Fruit fly (Drosophila melanogaster) whole organism, embryonic: ENCODE results near the gene BthD.
A peak's percentile ranks its signal among the peaks of the same experiment; 100 is the strongest.

Source experiments
- Ada2b ChIP-seq: fragments of 200-800 bp; sonication (Bioruptor generic); IDR thresholded peaks from 2 replicates; pipeline ENCODE4 v1.3.6; 2022; ENCODE audit warnings: missing biosample characterization, missing genetic modification characterization
- Aef1 ChIP-seq: fragments of 200-800 bp; sonication (Bioruptor generic); IDR thresholded peaks from 3 replicates; pipeline ENCODE4 v1.3.6; 2022; ENCODE audit warnings: missing biosample characterization, missing genetic modification characterization
- Atf-2 ChIP-seq: fragments of 200-800 bp; sonication (Bioruptor generic); optimal IDR thresholded peaks from 2 replicates; lab custom pipeline; 2016; ENCODE audit warnings: missing biosample characterization, missing genetic modification characterization
- BEAF-32 ChIP-seq: fragments of 200-800 bp; sonication (Bioruptor generic); optimal IDR thresholded peaks from 3 replicates; lab custom pipeline; 2017; ENCODE audit warnings: missing biosample characterization, missing genetic modification characterization, mild to moderate bottlenecking, moderate library complexity, missing genetic modification reagents
- Blimp-1 ChIP-seq: fragments of 200-800 bp; sonication (Bioruptor generic); optimal IDR thresholded peaks from 3 replicates; lab custom pipeline; 2018; ENCODE audit warnings: missing biosample characterization, missing genetic modification characterization, mild to moderate bottlenecking, moderate library complexity, missing genetic modification reagents
- CG10462 ChIP-seq: fragments of 200-800 bp; sonication (Bioruptor generic); optimal IDR thresholded peaks from 2 replicates; lab custom pipeline; 2016; ENCODE audit warnings: missing biosample characterization, missing genetic modification characterization
- CG10543 ChIP-seq: fragments of 200-800 bp; sonication (Bioruptor generic); optimal IDR thresholded peaks from 3 replicates; lab custom pipeline; 2017; ENCODE audit warnings: missing biosample characterization, mild to moderate bottlenecking, missing genetic modification characterization, moderate library complexity
- CG10565 ChIP-seq: fragments of 200-800 bp; sonication (Bioruptor generic); optimal IDR thresholded peaks from 3 replicates; lab custom pipeline; 2016; ENCODE audit warnings: missing biosample characterization, mild to moderate bottlenecking, missing genetic modification characterization
- CG13296 ChIP-seq: fragments of 200-800 bp; sonication (Bioruptor generic); optimal IDR thresholded peaks from 3 replicates; lab custom pipeline; 2018; ENCODE audit warnings: missing biosample characterization, mild to moderate bottlenecking, missing genetic modification characterization
- CG14014 ChIP-seq: fragments of 200-800 bp; sonication (Bioruptor generic); IDR thresholded peaks from 2 replicates; pipeline ENCODE4 v1.3.6; 2022; ENCODE audit warnings: missing biosample characterization, missing genetic modification characterization
- CG1602 ChIP-seq: fragments of 200-800 bp; sonication (Bioruptor generic); optimal IDR thresholded peaks from 3 replicates; lab custom pipeline; 2016; ENCODE audit warnings: missing biosample characterization, missing genetic modification characterization
- CG16815 ChIP-seq: fragments of 200-800 bp; sonication (Bioruptor generic); optimal IDR thresholded peaks from 3 replicates; lab custom pipeline; 2017; ENCODE audit warnings: missing biosample characterization, mild to moderate bottlenecking, missing genetic modification characterization
- CG17361 ChIP-seq: fragments of 200-800 bp; sonication (Bioruptor generic); IDR thresholded peaks from 3 replicates; pipeline ENCODE4 v1.3.6; 2022; ENCODE audit warnings: missing biosample characterization, missing genetic modification characterization
- CG2712 ChIP-seq: fragments of 200-800 bp; optimal IDR thresholded peaks from 3 replicates; lab custom pipeline; 2019; ENCODE audit warnings: missing biosample characterization, mild to moderate bottlenecking, missing genetic modification characterization, moderate library complexity
- CG32532 ChIP-seq: fragments of 200-800 bp; sonication (Bioruptor generic); IDR thresholded peaks from 2 replicates; pipeline ENCODE4 v1.3.6; 2022; ENCODE audit warnings: missing biosample characterization, missing genetic modification characterization
- CG32767 ChIP-seq: fragments of 200-800 bp; sonication (Bioruptor generic); IDR thresholded peaks from 2 replicates; pipeline ENCODE4 v1.3.6; 2022; ENCODE audit warnings: missing biosample characterization, missing genetic modification characterization
- CG3726 ChIP-seq: fragments of 200-800 bp; sonication (Bioruptor generic); IDR thresholded peaks from 3 replicates; pipeline ENCODE4, ENCODE4 v1.3.6; 2022; ENCODE audit warnings: missing biosample characterization, missing genetic modification characterization
- CG7372 ChIP-seq: fragments of 200-800 bp; sonication (Bioruptor generic); IDR thresholded peaks from 2 replicates; pipeline ENCODE4 v1.3.6; 2022; ENCODE audit warnings: missing biosample characterization, missing genetic modification characterization
- CG7963 ChIP-seq: fragments of 200-800 bp; sonication (Bioruptor generic); IDR thresholded peaks from 3 replicates; pipeline ENCODE4 v1.3.6; 2022; ENCODE audit warnings: missing biosample characterization, missing genetic modification characterization; ENCODE audit not compliant: partially characterized antibody
- D19B ChIP-seq: fragments of 200-800 bp; sonication (Bioruptor generic); optimal IDR thresholded peaks from 2 replicates; lab custom pipeline; 2017; ENCODE audit warnings: missing biosample characterization, mild to moderate bottlenecking, missing genetic modification characterization
- Deaf1 ChIP-seq: fragments of 200-800 bp; optimal IDR thresholded peaks from 3 replicates; lab custom pipeline; 2019; ENCODE audit warnings: missing biosample characterization, mild to moderate bottlenecking, missing genetic modification characterization, moderate library complexity
- GATAe ChIP-seq: fragments of 200-800 bp; sonication (Bioruptor generic); conservative IDR thresholded peaks from 2 replicates; pipeline ENCODE4 v1.3.6; 2022; ENCODE audit warnings: missing biosample characterization, missing genetic modification characterization
- Gsc ChIP-seq: fragments of 200-800 bp; sonication (Bioruptor generic); IDR thresholded peaks from 2 replicates; pipeline ENCODE4 v1.3.6; 2022; ENCODE audit warnings: missing biosample characterization, missing genetic modification characterization
- HmgZ ChIP-seq: fragments of 200-800 bp; sonication (Bioruptor generic); optimal IDR thresholded peaks from 2 replicates; lab custom pipeline; 2018; ENCODE audit warnings: missing biosample characterization, mild to moderate bottlenecking, missing genetic modification characterization
- MESR4 ChIP-seq: fragments of 200-800 bp; sonication (Bioruptor generic); optimal IDR thresholded peaks from 2 replicates; lab custom pipeline; 2018; ENCODE audit warnings: missing biosample characterization, mild to moderate bottlenecking, missing genetic modification characterization, moderate library complexity
- Mad ChIP-seq: fragments of 200-800 bp; sonication (Bioruptor generic); optimal IDR thresholded peaks from 2 replicates; lab custom pipeline; 2016; ENCODE audit warnings: missing biosample characterization, missing genetic modification characterization
- NFAT ChIP-seq: fragments of 200-800 bp; sonication (Bioruptor generic); IDR thresholded peaks from 2 replicates; pipeline ENCODE4 v1.3.6; 2022; ENCODE audit warnings: missing biosample characterization, missing genetic modification characterization
- Opbp ChIP-seq: fragments of 200-800 bp; sonication (Bioruptor generic); IDR thresholded peaks from 3 replicates; pipeline ENCODE4 v1.3.6; 2022; ENCODE audit warnings: missing biosample characterization, missing genetic modification characterization; ENCODE audit not compliant: partially characterized antibody
- Pdp1 ChIP-seq, 2 experiments: fragments of 200-800 bp; sonication (Bioruptor generic); optimal IDR thresholded peaks; 3 replicates each; lab custom pipeline; 2016; ENCODE audit warnings: missing biosample characterization in 2 of 2, missing genetic modification characterization in 2 of 2, mild to moderate bottlenecking in 1 of 2, moderate library complexity in 1 of 2
- Sox102F ChIP-seq: fragments of 200-800 bp; sonication (Bioruptor generic); optimal IDR thresholded peaks from 2 replicates; lab custom pipeline; 2018; ENCODE audit warnings: missing biosample characterization, mild to moderate bottlenecking, missing genetic modification characterization, moderate library complexity
- Trl ChIP-seq, 3 experiments: fragments of >200 bp in 2 of 3; fragments of 200-800 bp in 1 of 3; sonication (Bioruptor generic) in 1 of 3; optimal IDR thresholded peaks; 2 replicates in 1 of 3; 3 replicates in 2 of 3; lab custom pipeline; 2016 to 2017; ENCODE audit warnings: missing biosample characterization in 1 of 3, missing genetic modification characterization in 1 of 3
- br ChIP-seq: fragments of >200 bp; optimal IDR thresholded peaks from 2 replicates; lab custom pipeline; 2017
- dpn ChIP-seq, 2 experiments: fragments of 200-800 bp; sonication (Bioruptor generic); optimal IDR thresholded peaks; 3 replicates each; lab custom pipeline; 2016; ENCODE audit warnings: missing biosample characterization in 2 of 2, missing genetic modification characterization in 2 of 2
- fru ChIP-seq: fragments of >200 bp; optimal IDR thresholded peaks from 2 replicates; lab custom pipeline; 2017
- gce ChIP-seq: fragments of 200-800 bp; sonication (Bioruptor generic); IDR thresholded peaks from 3 replicates; pipeline ENCODE4 v1.3.6; 2022; ENCODE audit warnings: missing biosample characterization, missing genetic modification characterization
- gsb-n ChIP-seq: fragments of 200-800 bp; sonication (Bioruptor generic); optimal IDR thresholded peaks from 3 replicates; lab custom pipeline; 2018; ENCODE audit warnings: missing biosample characterization, mild to moderate bottlenecking, missing genetic modification characterization
- gt ChIP-seq: fragments of 200-800 bp; sonication (Bioruptor generic); IDR thresholded peaks from 2 replicates; pipeline ENCODE4 v1.3.6; 2022; ENCODE audit warnings: missing biosample characterization, missing genetic modification characterization
- hth ChIP-seq: fragments of >200 bp; optimal IDR thresholded peaks from 2 replicates; lab custom pipeline; 2017; ENCODE audit warnings: inconsistent platforms
- luna ChIP-seq: fragments of 200-800 bp; sonication (Bioruptor generic); optimal IDR thresholded peaks from 2 replicates; lab custom pipeline; 2016; ENCODE audit warnings: missing biosample characterization, missing genetic modification characterization
- mam ChIP-seq: fragments of 200-800 bp; sonication (Bioruptor generic); optimal IDR thresholded peaks from 3 replicates; lab custom pipeline; 2016; ENCODE audit warnings: missing biosample characterization, missing genetic modification characterization
- pros ChIP-seq: fragments of 200-800 bp; sonication (Bioruptor generic); optimal IDR thresholded peaks from 3 replicates; lab custom pipeline; 2019; ENCODE audit warnings: missing biosample characterization, mild to moderate bottlenecking, missing genetic modification characterization, moderate library complexity
- repo ChIP-seq: fragments of 200-800 bp; sonication (Bioruptor generic); optimal IDR thresholded peaks from 2 replicates; lab custom pipeline; 2016; ENCODE audit warnings: missing biosample characterization, missing genetic modification characterization
- row ChIP-seq: fragments of 200-800 bp; sonication (Bioruptor generic); IDR thresholded peaks from 3 replicates; pipeline ENCODE4 v1.3.6; 2022; ENCODE audit warnings: missing biosample characterization, missing genetic modification characterization
- salm ChIP-seq: fragments of 200-800 bp; sonication (Bioruptor generic); optimal IDR thresholded peaks from 2 replicates; lab custom pipeline; 2018; ENCODE audit warnings: missing biosample characterization, mild to moderate bottlenecking, missing genetic modification characterization
- sim ChIP-seq: fragments of 200-800 bp; sonication (Bioruptor generic); IDR thresholded peaks from 2 replicates; pipeline ENCODE4 v1.3.6; 2022; ENCODE audit warnings: missing biosample characterization, missing genetic modification characterization
- sisA ChIP-seq: fragments of 200-800 bp; sonication (Bioruptor generic); IDR thresholded peaks from 2 replicates; pipeline ENCODE4 v1.3.6; 2022; ENCODE audit warnings: missing biosample characterization, missing genetic modification characterization
- tll ChIP-seq, 2 experiments: fragments of 200-800 bp in 1 of 2; fragments of >200 bp in 1 of 2; sonication (Bioruptor generic) in 1 of 2; optimal IDR thresholded peaks; 2 replicates each; lab custom pipeline; 2017 to 2019; ENCODE audit warnings: missing biosample characterization in 2 of 2, missing genetic modification characterization in 2 of 2, mild to moderate bottlenecking in 1 of 2, moderate library complexity in 1 of 2
- unc-4 ChIP-seq: fragments of 200-800 bp; sonication (Bioruptor generic); IDR thresholded peaks from 2 replicates; pipeline ENCODE4 v1.3.6; 2022; ENCODE audit warnings: missing biosample characterization, missing genetic modification characterization; ENCODE audit not compliant: partially characterized antibody
- vfl ChIP-seq: fragments of 200-800 bp; sonication (Bioruptor generic); optimal IDR thresholded peaks from 2 replicates; lab custom pipeline; 2016; ENCODE audit warnings: missing biosample characterization, missing genetic modification characterization
- zf30C ChIP-seq: fragments of 200-800 bp; sonication (Bioruptor generic); optimal IDR thresholded peaks from 3 replicates; lab custom pipeline; 2018; ENCODE audit warnings: missing biosample characterization, mild to moderate bottlenecking, missing genetic modification characterization

Gene BthD

DNA sequence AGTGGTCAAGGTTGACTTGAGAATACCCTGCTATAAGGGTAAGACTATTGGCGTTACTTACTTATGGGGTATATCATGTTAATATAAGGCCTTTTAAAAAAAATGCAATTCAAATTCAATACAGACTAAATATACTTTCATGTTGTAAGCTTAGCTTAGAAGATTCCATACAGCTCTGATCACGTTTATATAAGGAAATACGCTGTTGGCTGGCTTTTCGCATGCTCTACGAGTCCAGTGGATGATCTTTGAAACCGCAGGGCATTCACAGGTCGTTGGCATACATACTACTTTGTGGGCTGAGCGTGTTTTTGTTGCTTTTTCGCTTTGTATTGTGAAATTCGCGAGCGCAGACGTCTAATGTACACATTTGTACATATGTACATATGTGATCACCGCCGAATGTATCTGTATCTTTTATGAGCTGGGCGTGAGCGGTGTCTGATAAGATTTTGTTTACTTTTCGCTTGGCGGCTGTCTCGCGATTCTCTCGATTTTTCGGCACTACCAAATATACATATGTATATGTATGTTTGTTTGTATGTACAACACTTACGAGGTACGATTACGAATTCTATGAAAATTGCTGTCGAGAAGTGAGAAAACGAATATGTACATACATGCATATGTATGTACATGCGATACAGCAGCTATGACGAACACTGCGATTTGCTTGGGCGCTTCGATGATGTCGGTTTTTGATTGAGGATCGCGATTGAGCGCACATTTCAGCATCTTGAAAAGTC is 22.5 kb downstream of the BthD start (continued):
- no peak for TF ChIP-seq Opbp
- no peak for TF ChIP-seq Ada2b
- no peak for TF ChIP-seq Mad (GFP tag; lab: Kevin White, UChicago)
- TF ChIP-seq dpn (GFP tag; optimal IDR thresholded peaks at IDR 0.05; lab: Kevin White, UChicago) = peak; percentile 23 to 44
- TF ChIP-seq luna (GFP tag; lab: Kevin White, UChicago) = peak; percentile 51
- TF ChIP-seq Deaf1 = no peak
- no peak for TF ChIP-seq sisA (GFP tag; lab: Robert Waterston, UW)
- peak; percentile 80 for TF ChIP-seq CG13296
- peak; percentile 58 for TF ChIP-seq CG14014 (GFP tag; lab: Robert Waterston, UW)
- TF ChIP-seq vfl = no peak
- 0 out of 3 replicates have a peak, but pooled peaks have one; percentile 27 for TF ChIP-seq gce (GFP tag; lab: Robert Waterston, UW)
- peak; percentile 3 for TF ChIP-seq CG2712 (tag; lab: Kevin White, UChicago)
- peak in 1 of 2 experiments; percentile 4 for TF ChIP-seq Trl (optimal IDR thresholded peaks at IDR 0.05; lab: Kevin White, UChicago)
- TF ChIP-seq Trl (GFP tag; optimal IDR thresholded peaks at IDR 0.05; lab: Kevin White, UChicago) = peak; percentile 37
- no peak for TF ChIP-seq repo
- TF ChIP-seq CG17361 (GFP tag; lab: Robert Waterston, UW) = 0 out of 3 replicates have a peak, but pooled peaks have one; percentile 20
- no peak for TF ChIP-seq unc-4 (GFP tag; lab: Robert Waterston, UW)
- peak; percentile 38 for TF ChIP-seq HmgZ
- peak; percentile 21 for TF ChIP-seq Sox102F (GFP tag; lab: Kevin White, UChicago)
- TF ChIP-seq hth (lab: Kevin White, UChicago) = no peak
- peak; percentile 78 for TF ChIP-seq row (GFP tag; lab: Robert Waterston, UW)
- TF ChIP-seq D19B = peak; percentile 73
- no peak for TF ChIP-seq br (lab: Kevin White, UChicago)
- TF ChIP-seq CG10565 (GFP tag; lab: Kevin White, UChicago) = no peak
- TF ChIP-seq zf30C (GFP tag; lab: Kevin White, UChicago) = no peak
- TF ChIP-seq fru (lab: Kevin White, UChicago) = no peak
- no peak for TF ChIP-seq MESR4 (GFP tag; lab: Kevin White, UChicago)
- no peak for TF ChIP-seq salm (tag; lab: Kevin White, UChicago)
- 0 out of 2 replicates have a peak, but pooled peaks have one; percentile 18 for TF ChIP-seq CG7372 (GFP tag; lab: Robert Waterston, UW)
- TF ChIP-seq CG1602 (GFP tag; lab: Kevin White, UChicago) = no peak
- no peak for TF ChIP-seq BEAF-32
- TF ChIP-seq CG7963 (GFP tag; lab: Robert Waterston, UW) = no peak
- peak; percentile 60 for TF ChIP-seq mam
- peak; percentile 46 for TF ChIP-seq CG32532
- no peak for TF ChIP-seq GATAe
- no peak for TF ChIP-seq pros (GFP tag; lab: Kevin White, UChicago)
- no peak for TF ChIP-seq CG3726 (GFP tag; lab: Robert Waterston, UW)
- TF ChIP-seq gsb-n (tag; lab: Kevin White, UChicago) = no peak
- no peak for TF ChIP-seq CG32767 (GFP tag; lab: Robert Waterston, UW)
- TF ChIP-seq NFAT = peak; percentile 75
- TF ChIP-seq Atf-2 (GFP tag; lab: Kevin White, UChicago) = no peak
- TF ChIP-seq tll (GFP tag; optimal IDR thresholded peaks at IDR 0.05; lab: Kevin White, UChicago) = peak in 1 of 2 experiments; percentile 38
- no peak for TF ChIP-seq Gsc (GFP tag; lab: Robert Waterston, UW)
- peak; percentile 29 for TF ChIP-seq CG16815
- no peak for TF ChIP-seq Blimp-1 (GFP tag; lab: Kevin White, UChicago)
- TF ChIP-seq gt = no peak
- no peak; the same call in 2 of the 3 replicates for TF ChIP-seq Aef1 (GFP tag; lab: Robert Waterston, UW)
- peak; percentile 89 for TF ChIP-seq CG10543 (GFP tag; lab: Kevin White, UChicago)
- TF ChIP-seq Pdp1 (GFP tag; optimal IDR thresholded peaks at IDR 0.05; lab: Kevin White, UChicago) = peak; percentile 43 to 55
- no peak for TF ChIP-seq CG10462
- no peak for TF ChIP-seq sim
